Worm (Caenorhabditis elegans) whole organism, late embryonic: ENCODE data around the gene R02E4.1.

ENCODE experiments used
- ama-1 ChIP-seq: fragments of 150-350 bp; optimal IDR thresholded peaks from 2 replicates; lab custom pipeline; 2014
- hlh-8 ChIP-seq: sonication (generic microtip); optimal IDR thresholded peaks from 2 replicates; lab custom pipeline; 2016; ENCODE audit warnings: missing genotype, missing genetic modification characterization, missing compliant biosample characterization

- TF ChIP-seq ama-1 (lab: Kevin White, UChicago), result no peak
- no peak for TF ChIP-seq hlh-8
Observed at ce11 chrX:4120935-4121334, 16.6 kb upstream of the R02E4.1 start, which contains the start of gene F09F9.3.
